Fruit fly (Drosophila melanogaster): ENCODE measurements around the gene Larp4B.
A peak's percentile ranks its signal among the peaks of the same experiment; 100 is the strongest.

Gene Larp4B

dm6 chr3L:3224740-3225719 is at the start of gene Larp4B (continued):
- TF ChIP-seq tll (GFP tag; optimal IDR thresholded peaks at IDR 0.05) = no peak
- no peak for TF ChIP-seq Sox100B (GFP tag; optimal IDR thresholded peaks at IDR 0.05)
- no peak for TF ChIP-seq CG12104 (GFP tag; optimal IDR thresholded peaks at IDR 0.05)
- peak; percentile 59 for TF ChIP-seq CTCF (GFP tag; optimal IDR thresholded peaks at IDR 0.05)
- TF ChIP-seq crol (GFP tag; IDR thresholded peaks at IDR 0.05) = peak; percentile 86
- no peak for TF ChIP-seq seq (GFP tag; IDR thresholded peaks at IDR 0.05)
- TF ChIP-seq Dbx (GFP tag; IDR thresholded peaks at IDR 0.05) = peak; percentile 44; the same call in 1 of the 3 replicates
- peak; percentile 80 for TF ChIP-seq sens (GFP tag)
- no peak for TF ChIP-seq Usf (GFP tag; optimal IDR thresholded peaks at IDR 0.05)
- no peak for TF ChIP-seq pum (GFP tag; optimal IDR thresholded peaks at IDR 0.05)
- no peak for TF ChIP-seq ab (GFP tag; optimal IDR thresholded peaks at IDR 0.05)
- TF ChIP-seq BtbVII (GFP tag; optimal IDR thresholded peaks at IDR 0.05) = peak; percentile 15
- TF ChIP-seq caup (GFP tag; optimal IDR thresholded peaks at IDR 0.05; ENCODE audit: severe bottlenecking) = peak; percentile 16
- TF ChIP-seq Trl (optimal IDR thresholded peaks at IDR 0.05) = no peak
- TF ChIP-seq Trl (GFP tag; optimal IDR thresholded peaks at IDR 0.05) = no peak
- TF ChIP-seq CG17186 (GFP tag; optimal IDR thresholded peaks at IDR 0.05) = peak; percentile 42
- peak; percentile 66 for TF ChIP-seq sna (GFP tag; IDR thresholded peaks at IDR 0.05; ENCODE audit: partially characterized antibody)
- TF ChIP-seq CG11398 (GFP tag; optimal IDR thresholded peaks at IDR 0.05) = no peak
- peak; percentile 89 for TF ChIP-seq CG4617 (GFP tag; optimal IDR thresholded peaks at IDR 0.05; ENCODE audit: borderline replicate concordance)
- TF ChIP-seq CG15601 (tag; optimal IDR thresholded peaks at IDR 0.05) = peak; percentile 6
- TF ChIP-seq Sin3A (optimal IDR thresholded peaks at IDR 0.05) = peak; percentile 86
- peak; percentile 38 for TF ChIP-seq grau (tag; optimal IDR thresholded peaks at IDR 0.05)
- TF ChIP-seq CG33213 (GFP tag; optimal IDR thresholded peaks at IDR 0.05) = peak; percentile 80
- peak; percentile 42 for TF ChIP-seq hkb (optimal IDR thresholded peaks at IDR 0.05)
- TF ChIP-seq hkb (GFP tag; IDR thresholded peaks at IDR 0.05) = no peak
- peak; percentile 1 for TF ChIP-seq CG12391 (tag; optimal IDR thresholded peaks at IDR 0.05)
- peak; percentile 27 for TF ChIP-seq CG12659 (GFP tag; optimal IDR thresholded peaks at IDR 0.05)
- TF ChIP-seq az2 (GFP tag; optimal IDR thresholded peaks at IDR 0.05) = no peak
- no peak for TF ChIP-seq bowl (GFP tag; IDR thresholded peaks at IDR 0.05)
- TF ChIP-seq zfh2 (GFP tag; optimal IDR thresholded peaks at IDR 0.05) = peak; percentile 35
- peak; percentile 56 for TF ChIP-seq CG8478 (optimal IDR thresholded peaks at IDR 0.05)
- TF ChIP-seq CG10267 (tag; optimal IDR thresholded peaks at IDR 0.05) = peak; percentile 24
- TF ChIP-seq mld (GFP tag; IDR thresholded peaks at IDR 0.05; ENCODE audit: partially characterized antibody) = 0 out of 3 replicates have a peak, but pooled peaks have one; percentile 39

dm6 chr3L:3177872-3178271 is 46.8 kb upstream of the Larp4B start:
- TF ChIP-seq CG34422 (GFP tag; IDR thresholded peaks at IDR 0.05) = 0 out of 3 replicates have a peak, but pooled peaks have one; percentile 7
- no peak for TF ChIP-seq HHEX (GFP tag; optimal IDR thresholded peaks at IDR 0.05)
- TF ChIP-seq kah (GFP tag; optimal IDR thresholded peaks at IDR 0.05) = peak; percentile 92

dm6 chr3L:3178530-3179096 is 46.0 kb upstream of the Larp4B start, which contains the start of the genes MnM and Girdin:
TSS of gene MnM (minus strand) at chr3L:3178580.
TSS of gene Girdin (plus strand) at chr3L:3178930.
- TF ChIP-seq dysf (GFP tag; IDR thresholded peaks at IDR 0.05) = peak; percentile 64; the same call in 2 of the 3 replicates
- peak; percentile 82 for TF ChIP-seq Doc3 (GFP tag; IDR thresholded peaks at IDR 0.05; ENCODE audit: partially characterized antibody)
- peak; percentile 86 for TF ChIP-seq vnd (GFP tag; IDR thresholded peaks at IDR 0.05; ENCODE audit: partially characterized antibody)
- TF ChIP-seq tup (GFP tag; optimal IDR thresholded peaks at IDR 0.05) = no peak
- peak; percentile 80 for TF ChIP-seq CG13624 (GFP tag; optimal IDR thresholded peaks at IDR 0.05)
- TF ChIP-seq CG11696 (GFP tag; IDR thresholded peaks at IDR 0.05) = no peak
- peak; percentile 55 for TF ChIP-seq CG10366 (GFP tag; IDR thresholded peaks at IDR 0.05)
- no peak for TF ChIP-seq CG10959 (GFP tag; IDR thresholded peaks at IDR 0.05)
- TF ChIP-seq Atf3 (GFP tag; optimal IDR thresholded peaks at IDR 0.05) = peak; percentile 54
- TF ChIP-seq CG6175 (GFP tag; IDR thresholded peaks at IDR 0.05) = peak; percentile 67; the same call in 2 of the 3 replicates
- peak; percentile 69; the same call in 1 of the 3 replicates for TF ChIP-seq CG6791 (GFP tag; IDR thresholded peaks at IDR 0.05; ENCODE audit: partially characterized antibody)
- TF ChIP-seq Lhr (GFP tag; optimal IDR thresholded peaks at IDR 0.05) = peak; percentile 72
- TF ChIP-seq CG10147 (GFP tag; optimal IDR thresholded peaks at IDR 0.05) = no peak

Measured in whole organism, embryonic.